Worm (Caenorhabditis elegans) whole organism, L4 larva: ENCODE measurements around the gene B0554.5.
A peak's percentile ranks its signal among the peaks of the same experiment; 100 is the strongest.

ENCODE experiments used
- attf-4 ChIP-seq: sonication (generic microtip); optimal IDR thresholded peaks from 3 replicates; lab custom pipeline; 2017; ENCODE audit warnings: missing biosample characterization, missing genetic modification characterization
- ceh-44 ChIP-seq: fragments of 200-800 bp; sonication (Bioruptor generic); IDR thresholded peaks from 2 replicates; pipeline ENCODE4 v1.3.6; 2022; ENCODE audit warnings: missing genetic modification reagents, missing genetic modification characterization, missing compliant biosample characterization
- daf-19 ChIP-seq: fragments of 200-800 bp; sonication (Bioruptor generic); conservative IDR thresholded peaks from 2 replicates; pipeline ENCODE4 v1.3.6; 2022; ENCODE audit warnings: missing genetic modification characterization, missing compliant biosample characterization
- dmd-6 ChIP-seq: fragments of 200-800 bp; sonication (Bioruptor generic); IDR thresholded peaks from 2 replicates; pipeline ENCODE4 v1.3.6; 2022; ENCODE audit warnings: missing genetic modification reagents, missing genetic modification characterization, missing compliant biosample characterization
- dmd-8 ChIP-seq: fragments of 200-800 bp; sonication (Bioruptor generic); IDR thresholded peaks from 2 replicates; pipeline ENCODE4 v1.3.6; 2022; ENCODE audit warnings: missing genetic modification characterization, missing compliant biosample characterization
- mdl-1 ChIP-seq, 2 experiments: fragments of 150-350 bp in 1 of 2; sonication (generic microtip) in 1 of 2; optimal IDR thresholded peaks; 2 replicates each; lab custom pipeline; 2014 to 2017; ENCODE audit warnings: missing biosample characterization in 2 of 2, missing genetic modification characterization in 2 of 2
- mxl-3 ChIP-seq: fragments of 200-800 bp; sonication (Bioruptor generic); optimal IDR thresholded peaks from 2 replicates; lab custom pipeline; 2018; ENCODE audit warnings: mild to moderate bottlenecking, missing genetic modification characterization, missing compliant biosample characterization
- nhr-28 ChIP-seq: fragments of 150-350 bp; optimal IDR thresholded peaks from 2 replicates; lab custom pipeline; 2014; ENCODE audit warnings: missing biosample characterization, missing genetic modification characterization
- nhr-6 ChIP-seq: fragments of 150-350 bp; optimal IDR thresholded peaks from 2 replicates; lab custom pipeline; 2014; ENCODE audit warnings: missing biosample characterization, missing genetic modification characterization
- pha-4 ChIP-seq, 2 experiments: fragments of 150-350 bp in 1 of 2; fragments of 200-800 bp in 1 of 2; sonication (Bioruptor generic) in 1 of 2; IDR thresholded peaks in 1 of 2; optimal IDR thresholded peaks in 1 of 2; 2 replicates each; pipeline versions ENCODE4 v1.3.6 to Lab custom; 2014 to 2022; ENCODE audit warnings: missing genetic modification characterization in 2 of 2, missing genetic modification reagents in 2 of 2, missing biosample characterization in 1 of 2, missing compliant biosample characterization in 1 of 2

- TF ChIP-seq ceh-44 (no peak), attf-4 (no peak), daf-19 (GFP tag; lab: Robert Waterston, UW) (no peak), nhr-6 (no peak), nhr-28 (peak; percentile 46), mxl-3 (GFP tag; lab: Kevin White, UChicago) (no peak), dmd-6 (GFP tag; lab: Robert Waterston, UW) (no peak), dmd-8 (GFP tag; lab: Robert Waterston, UW) (no peak), mdl-1 (tag; optimal IDR thresholded peaks at IDR 0.05; lab: Kevin White, UChicago) (no peak), pha-4 (GFP tag; IDR thresholded peaks at IDR 0.05; lab: Robert Waterston, UW) (no peak), pha-4 (tag; optimal IDR thresholded peaks at IDR 0.05; lab: Kevin White, UChicago) (no peak)
Measured at ce11 chrV:450757-451501, 26.7 kb downstream of the B0554.5 start, which contains the start of gene nhr-123.
